Worm (Caenorhabditis elegans) whole organism, dauer: ENCODE data around the gene unc-82.

Source experiments
- unc-62 ChIP-seq: sonication (generic microtip); optimal IDR thresholded peaks from 2 replicates; lab custom pipeline; 2017; ENCODE audit warnings: missing biosample characterization, missing genetic modification reagents, missing genetic modification characterization

The unc-82 gene

ce11 chrIV:7406690-7407089 lies 17.6 kb upstream of the unc-82 start:
- no peak for TF ChIP-seq unc-62 (GFP tag; lab: Kevin White, UChicago)

- TF ChIP-seq unc-62 (GFP tag; lab: Kevin White, UChicago), result no peak
Measured at ce11 chrIV:7407301-7407700, 17.0 kb upstream of the unc-82 start.

ce11 chrIV:7413573-7413972 lies 10.7 kb upstream of the unc-82 start:
- no peak for TF ChIP-seq unc-62 (GFP tag; lab: Kevin White, UChicago)

DNA sequence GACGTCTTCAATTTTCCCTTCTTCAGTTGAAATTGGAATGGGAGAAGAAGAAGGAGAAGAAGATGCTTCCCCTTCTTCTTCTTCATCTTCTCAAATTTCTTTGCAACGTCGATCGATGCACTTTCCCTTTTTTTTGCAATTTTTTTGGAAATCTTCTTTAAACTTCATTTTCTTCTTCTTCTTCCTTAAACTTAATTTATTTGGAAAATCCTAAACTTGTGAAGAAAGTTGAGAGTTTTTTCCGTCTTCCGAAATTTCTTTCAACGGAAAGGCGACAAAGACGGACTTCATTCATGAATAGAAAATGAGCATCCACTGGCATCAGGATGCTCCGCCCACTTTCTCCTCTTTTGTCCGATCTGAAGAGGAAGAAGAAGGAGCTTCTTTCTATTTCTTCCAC lies 10.1 kb upstream of the unc-82 start:
- no peak for TF ChIP-seq unc-62 (GFP tag; lab: Kevin White, UChicago)

DNA sequence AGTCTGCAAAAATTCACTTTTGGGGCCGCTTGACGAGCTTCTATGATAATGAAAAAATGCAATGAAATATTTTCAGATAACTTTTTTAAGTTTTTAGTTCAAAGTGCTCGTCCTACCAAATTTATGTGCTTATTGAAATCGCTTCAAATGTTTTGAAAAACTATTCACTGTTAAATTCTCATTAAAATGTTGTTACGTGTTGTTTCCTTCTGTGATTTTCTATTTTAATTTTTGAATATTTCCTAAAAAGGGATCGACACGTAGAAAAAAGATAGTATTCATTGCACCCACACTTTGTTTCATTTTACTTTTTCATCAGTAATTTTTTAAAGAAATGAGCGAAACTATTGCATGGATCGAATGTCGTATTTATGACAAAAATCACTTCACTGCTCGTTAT lies 5.5 kb upstream of the unc-82 start, which contains the start of gene B0496.6:
Gene B0496.6 (plus strand): TSS at position 301 of the 400 bp plus-strand sequence.
- no peak for TF ChIP-seq unc-62 (GFP tag; lab: Kevin White, UChicago)

ce11 chrIV:7420913-7421312 lies 3.4 kb upstream of the unc-82 start, which contains the start of gene srtx-1:
Gene srtx-1 (plus strand): TSS chrIV:7421213.
- TF ChIP-seq unc-62 (GFP tag; lab: Kevin White, UChicago), result no peak

DNA sequence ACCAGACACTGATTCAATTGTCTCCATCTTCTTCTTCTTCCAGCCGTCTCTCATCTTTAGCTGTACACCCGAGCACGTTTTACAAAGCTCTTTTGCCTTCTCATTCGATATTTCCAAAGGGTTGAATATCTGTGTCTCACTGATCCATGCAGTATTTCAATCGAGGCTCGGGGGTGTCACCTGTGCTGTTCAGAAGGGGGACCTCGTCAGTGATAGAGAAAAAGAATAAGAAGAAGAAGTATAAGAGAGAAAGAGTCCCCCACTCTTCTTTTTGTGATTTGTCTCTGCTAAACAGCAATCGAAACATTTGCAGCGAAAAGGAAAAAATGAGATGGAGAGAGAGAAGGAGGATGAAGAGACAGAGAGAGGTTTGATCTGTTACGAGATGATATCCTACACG lies 1.8 kb downstream of the unc-82 start:
- no peak for TF ChIP-seq unc-62 (GFP tag; lab: Kevin White, UChicago)

DNA sequence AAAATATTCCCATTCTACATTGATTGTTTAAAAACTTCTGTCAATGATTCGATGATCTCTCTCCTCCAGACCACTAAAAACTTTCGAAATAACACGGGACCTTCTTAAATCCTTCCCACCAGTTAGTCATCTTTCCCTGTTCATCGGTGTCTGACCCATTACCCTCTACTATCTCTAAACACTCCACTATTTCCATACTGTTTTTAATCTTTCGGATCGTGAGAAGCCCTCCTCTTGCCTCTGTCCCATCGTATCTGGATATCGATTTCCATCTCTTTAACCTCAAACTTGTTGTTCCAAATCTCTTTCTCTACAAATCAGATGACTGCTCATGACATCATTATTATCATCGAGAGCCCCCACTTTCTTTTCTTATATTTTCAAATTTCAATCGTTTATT lies 4.0 kb downstream of the unc-82 start:
- TF ChIP-seq unc-62 (GFP tag; lab: Kevin White, UChicago), result no peak

- TF ChIP-seq unc-62 (GFP tag; lab: Kevin White, UChicago), result no peak
Measured at ce11 chrIV:7428998-7429397, 4.7 kb downstream of the unc-82 start.

DNA sequence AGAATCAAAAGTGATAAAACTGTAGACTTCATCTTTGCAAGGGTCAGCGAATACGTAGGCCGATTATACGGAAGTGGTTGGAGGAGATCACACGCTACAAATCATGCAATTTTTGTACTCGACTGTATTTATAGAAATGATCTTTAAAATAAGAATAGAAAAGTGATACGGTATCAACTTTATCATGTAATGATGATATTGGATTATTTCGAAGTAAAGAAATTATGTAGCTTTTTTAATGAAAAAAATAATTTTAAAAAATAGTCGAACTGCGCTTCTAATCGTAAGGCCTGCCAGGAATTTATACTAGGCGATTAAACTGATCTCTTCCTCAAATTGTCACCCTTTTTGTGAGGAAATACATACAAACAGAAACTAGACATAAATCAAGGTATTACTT lies 9.6 kb downstream of the unc-82 start, which contains the start of gene B0496.11:
Gene B0496.11 (minus strand): TSS at position 101 of the 400 bp plus-strand sequence.
- TF ChIP-seq unc-62 (GFP tag; lab: Kevin White, UChicago), result no peak

DNA sequence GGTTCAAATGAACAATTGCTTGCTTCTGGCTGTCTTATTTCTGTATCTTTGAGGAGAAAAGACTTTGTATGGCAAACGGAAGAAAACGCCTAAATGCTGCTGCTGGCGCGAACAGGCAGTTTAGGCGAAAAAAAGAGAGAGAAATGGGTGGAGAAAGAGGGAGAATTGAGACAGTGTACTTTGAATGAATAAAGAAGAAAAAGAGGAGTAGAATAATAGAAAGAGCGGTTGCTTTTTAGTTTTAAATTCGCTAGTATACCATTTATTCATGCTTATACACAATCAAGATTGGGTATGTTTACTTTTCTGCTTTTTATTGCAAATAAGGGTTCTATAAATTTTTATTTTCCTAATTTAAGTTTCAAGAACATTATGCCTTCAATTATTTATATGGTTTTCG lies 15.1 kb downstream of the unc-82 start:
- TF ChIP-seq unc-62 (GFP tag; lab: Kevin White, UChicago), result no peak

ce11 chrIV:7440238-7440637 lies 15.9 kb downstream of the unc-82 start:
- no peak for TF ChIP-seq unc-62 (GFP tag; lab: Kevin White, UChicago)

DNA sequence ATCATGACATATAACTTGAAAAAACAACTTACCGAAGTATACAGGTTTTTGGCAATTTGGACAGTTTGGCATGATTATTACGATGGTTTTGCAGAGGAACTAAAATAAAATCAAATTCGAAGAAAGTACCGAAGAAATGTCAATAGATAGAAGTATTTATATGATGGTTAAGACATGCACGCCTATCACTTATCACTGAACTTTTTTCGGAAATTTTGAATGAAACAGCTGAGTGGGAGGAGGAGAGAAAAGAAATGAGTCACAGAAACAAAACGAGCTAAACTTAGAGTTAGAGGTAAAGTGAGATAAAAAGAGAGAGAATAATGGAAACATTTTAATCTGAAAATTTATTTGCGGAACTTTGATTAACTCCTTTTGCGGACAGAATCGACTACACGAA lies 20.9 kb downstream of the unc-82 start, which contains the start of gene valv-1:
Gene valv-1 (minus strand): TSS at position 101 of the 400 bp plus-strand sequence.
- no peak for TF ChIP-seq unc-62 (GFP tag; lab: Kevin White, UChicago)

DNA sequence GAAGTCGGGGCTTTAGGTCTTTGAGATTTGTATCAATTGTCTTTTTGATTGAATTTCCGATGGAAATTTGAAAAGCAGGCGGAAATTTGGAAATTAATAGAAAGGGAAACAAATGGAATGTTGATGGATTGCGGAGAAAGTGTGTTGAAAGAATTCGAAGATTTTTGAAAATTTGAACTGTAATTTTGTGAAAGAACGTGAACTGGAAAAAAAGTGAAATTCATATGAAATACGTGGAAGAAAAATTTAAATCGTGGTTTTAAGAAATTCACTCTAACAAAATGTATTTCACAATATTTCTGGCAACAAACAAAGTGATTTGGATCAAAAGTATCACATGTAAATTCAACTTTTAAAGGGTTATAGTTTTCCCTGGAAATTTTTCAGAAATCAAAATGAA lies 21.7 kb downstream of the unc-82 start, which contains the start of gene B0496.1:
Gene B0496.1 (plus strand): TSS at position 301 of the 400 bp plus-strand sequence.
- no peak for TF ChIP-seq unc-62 (GFP tag; lab: Kevin White, UChicago)

DNA sequence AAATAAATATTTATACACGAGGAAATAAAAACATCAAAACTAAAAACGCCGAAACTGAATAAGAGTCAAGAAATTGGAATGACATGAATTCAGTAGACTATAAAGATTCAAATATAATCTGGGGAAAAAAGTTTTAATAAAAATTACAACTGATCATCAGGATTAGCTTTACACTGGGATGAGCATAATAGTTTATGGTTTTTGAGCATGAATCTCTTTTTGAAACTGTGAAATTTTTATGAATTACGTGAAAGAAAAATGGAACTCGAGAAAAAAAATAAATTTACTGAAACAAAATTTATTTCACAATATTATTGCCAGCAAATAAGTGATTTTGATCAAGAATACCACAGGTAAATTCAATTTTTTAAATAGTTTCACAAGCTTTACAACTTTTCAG lies 23.3 kb downstream of the unc-82 start, which contains the start of gene B0496.2:
Gene B0496.2 (plus strand): TSS at position 301 of the 400 bp plus-strand sequence.
- no peak for TF ChIP-seq unc-62 (GFP tag; lab: Kevin White, UChicago)

DNA sequence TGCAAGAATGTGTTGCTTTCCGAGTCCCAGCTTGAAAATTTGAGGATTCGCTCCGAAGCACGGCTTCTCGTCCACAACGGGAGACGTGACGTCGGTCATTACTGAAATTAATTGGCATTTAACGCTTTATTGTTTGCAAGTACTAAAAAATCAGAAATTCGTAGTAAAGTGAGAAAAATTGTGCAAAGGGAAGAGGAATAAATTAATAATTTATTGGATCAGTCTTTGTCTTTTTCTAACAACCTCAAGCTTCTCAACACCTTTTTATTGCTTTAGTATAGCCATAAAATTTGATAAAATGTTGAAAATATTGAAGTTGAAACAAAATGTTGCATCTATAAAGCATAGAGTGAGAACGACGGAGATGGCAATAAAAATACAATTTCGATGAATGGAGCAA lies 27.0 kb downstream of the unc-82 start, which contains the start of gene tes-1:
Gene tes-1 (minus strand): TSS at position 101 of the 400 bp plus-strand sequence.
- no peak for TF ChIP-seq unc-62 (GFP tag; lab: Kevin White, UChicago)

DNA sequence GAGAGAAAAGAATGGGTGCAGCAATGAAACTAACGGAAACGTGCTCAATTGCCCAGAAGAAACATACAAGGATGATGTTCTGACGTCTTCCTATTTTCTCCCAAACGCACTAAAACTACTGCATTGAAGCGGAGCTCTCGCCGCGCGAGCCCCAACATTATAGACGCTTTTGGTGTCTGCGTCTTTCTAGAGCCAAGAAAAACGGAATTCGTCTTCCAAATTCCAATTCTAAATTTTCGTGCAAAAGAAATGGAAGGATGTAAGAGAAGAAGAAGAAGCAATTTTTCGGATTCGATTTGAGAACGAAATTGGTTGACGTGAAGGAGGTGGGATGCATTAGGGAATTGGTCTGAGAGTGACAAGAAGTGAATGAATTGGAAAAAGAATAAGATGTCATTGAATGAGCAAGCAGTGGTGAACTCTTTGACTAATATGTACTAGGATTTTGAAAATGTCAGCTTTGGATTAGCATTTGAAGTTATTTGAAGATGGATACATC lies 29.4 kb downstream of the unc-82 start:
- no peak for TF ChIP-seq unc-62 (GFP tag; lab: Kevin White, UChicago)
